Worm (Caenorhabditis elegans): Measurements from ENCODE around the gene M163.7.

M163.7 gene

DNA sequence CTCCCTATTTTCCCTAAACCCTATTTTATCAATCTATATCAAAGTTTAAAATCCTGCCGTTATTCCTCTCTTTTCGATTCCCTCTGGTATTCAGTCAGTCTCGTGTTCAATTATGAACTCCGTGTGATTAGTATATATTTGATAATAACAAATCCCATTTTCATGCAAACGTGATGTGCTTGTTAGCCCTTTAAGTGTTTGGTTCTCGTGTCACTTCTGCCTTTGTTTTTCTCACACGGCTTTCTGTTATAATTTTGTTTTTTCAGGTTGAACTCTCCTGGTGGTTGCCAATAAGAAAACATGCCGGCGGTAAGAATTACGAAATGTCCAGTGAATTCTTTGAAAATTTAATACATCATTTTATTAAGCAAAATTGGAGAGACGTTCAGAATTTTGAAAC is 1.9 kb downstream of the M163.7 start, which contains the start of gene M163.21:
M163.21 (plus strand) TSS at position 301 of the 400 bp plus-strand sequence.
- no peak for TF ChIP-seq unc-62 (GFP tag; optimal IDR thresholded peaks at IDR 0.05)

ce11 chrX:14469284-14469683 is 4.7 kb downstream of the M163.7 start, which contains the start of gene M163.9:
Gene M163.9, plus strand, starts transcription at chrX:14469584.
- TF ChIP-seq unc-62 (GFP tag; optimal IDR thresholded peaks at IDR 0.05), result no peak

- no peak for TF ChIP-seq unc-62 (GFP tag; optimal IDR thresholded peaks at IDR 0.05)
Observed at ce11 chrX:14470687-14471086, 6.1 kb downstream of the M163.7 start, which contains the start of gene M163.10. Gene M163.10, plus strand, starts transcription at chrX:14470987.

DNA sequence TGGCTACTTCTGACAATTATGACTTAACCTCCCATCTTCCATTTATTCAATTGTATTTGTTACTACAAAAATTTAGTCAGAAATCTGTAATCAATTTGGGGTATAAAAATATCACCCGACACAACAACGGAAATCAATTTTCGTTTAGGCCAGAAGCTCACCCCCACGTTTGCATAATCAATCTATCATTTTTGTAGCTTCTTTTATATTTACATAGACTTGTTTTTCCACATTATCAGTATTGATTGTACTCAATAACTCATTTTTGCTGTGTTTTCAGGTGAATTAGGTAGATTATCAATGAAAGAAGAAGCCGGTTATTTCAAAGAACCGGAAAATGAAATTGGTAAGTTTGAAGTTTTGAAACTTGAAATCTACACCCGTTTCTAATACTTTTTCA is 9.1 kb downstream of the M163.7 start, which contains the start of gene M163.5:
M163.5 (plus strand) TSS at position 301 of the 400 bp plus-strand sequence.
- no peak for TF ChIP-seq unc-62 (GFP tag; optimal IDR thresholded peaks at IDR 0.05)

ce11 chrX:14476625-14477257 is 12.1 kb downstream of the M163.7 start:
- TF ChIP-seq unc-62 (GFP tag; optimal IDR thresholded peaks at IDR 0.05), result no peak

DNA sequence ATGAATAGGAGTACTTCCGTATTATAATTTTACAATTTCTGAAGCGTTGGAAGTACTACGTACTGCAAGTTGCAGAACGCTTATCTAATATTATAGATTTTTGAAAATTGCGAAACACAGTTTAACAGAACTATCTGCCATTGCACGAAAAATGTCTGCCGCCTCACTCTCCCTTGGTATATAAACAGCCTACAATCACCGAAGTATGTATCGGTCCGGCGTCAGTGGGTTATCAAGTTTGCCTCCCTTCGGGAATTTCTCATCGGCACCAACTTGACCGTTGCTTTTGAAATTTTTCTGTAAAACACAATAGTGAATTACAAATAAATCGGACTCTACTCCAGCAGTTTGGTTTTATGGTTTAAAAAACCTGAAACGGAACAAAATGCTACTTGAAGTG is 12.7 kb downstream of the M163.7 start:
- no peak for TF ChIP-seq unc-62 (GFP tag; optimal IDR thresholded peaks at IDR 0.05)

DNA sequence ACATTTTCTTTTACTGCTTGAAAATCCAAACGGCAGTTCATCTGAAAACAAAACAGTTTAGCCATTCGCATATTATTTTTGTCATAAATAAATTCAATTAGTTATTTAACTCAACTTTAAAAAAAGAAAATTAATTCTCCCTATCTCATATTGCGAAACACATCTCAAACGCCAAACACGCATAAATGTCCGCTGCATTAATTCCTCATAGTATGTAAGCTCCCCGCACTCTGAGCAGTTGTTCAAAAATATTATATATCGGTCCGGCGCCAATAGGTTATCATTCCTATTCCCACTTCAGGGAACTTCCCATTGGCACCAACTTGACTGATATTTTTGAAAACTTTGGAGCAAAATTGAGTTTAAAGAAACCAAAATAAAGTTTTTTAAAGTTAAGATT is 13.6 kb downstream of the M163.7 start:
- TF ChIP-seq unc-62 (GFP tag; optimal IDR thresholded peaks at IDR 0.05), result no peak

DNA sequence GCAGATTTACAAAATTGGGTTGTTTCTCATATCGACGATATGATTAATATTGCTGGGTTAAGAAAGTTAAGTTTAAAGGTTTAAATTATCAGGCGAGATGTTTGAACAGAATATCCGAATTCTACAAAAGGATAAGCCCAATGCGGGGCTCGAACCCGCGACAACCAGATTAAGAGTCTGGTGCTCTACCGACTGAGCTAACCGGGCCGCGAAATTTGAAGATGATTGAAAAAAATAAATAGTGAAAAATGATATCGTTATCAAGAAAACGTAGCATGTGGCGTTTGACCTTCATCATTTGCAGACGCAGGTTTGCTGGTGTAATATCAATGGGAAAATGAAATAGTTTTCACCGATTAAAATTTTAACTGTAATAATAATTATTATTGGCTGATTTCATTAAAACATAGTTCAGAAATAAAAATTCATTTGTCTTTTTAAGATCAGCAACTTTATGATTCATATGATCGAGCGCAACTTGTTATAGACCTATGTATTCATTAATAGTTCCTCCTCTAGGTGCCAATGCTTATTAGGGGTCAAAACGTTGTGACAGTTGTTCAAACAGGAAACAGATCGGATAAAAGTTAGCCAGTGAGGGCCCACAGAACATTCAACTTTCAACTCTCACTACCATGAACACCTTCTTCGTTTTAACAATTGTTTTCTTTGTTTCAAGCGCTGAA is 14.3 kb downstream of the M163.7 start, which contains the start of gene M163.11:
M163.11 (plus strand) TSS at position 636 of the 686 bp plus-strand sequence.
- no peak for TF ChIP-seq unc-62 (GFP tag; optimal IDR thresholded peaks at IDR 0.05)

DNA sequence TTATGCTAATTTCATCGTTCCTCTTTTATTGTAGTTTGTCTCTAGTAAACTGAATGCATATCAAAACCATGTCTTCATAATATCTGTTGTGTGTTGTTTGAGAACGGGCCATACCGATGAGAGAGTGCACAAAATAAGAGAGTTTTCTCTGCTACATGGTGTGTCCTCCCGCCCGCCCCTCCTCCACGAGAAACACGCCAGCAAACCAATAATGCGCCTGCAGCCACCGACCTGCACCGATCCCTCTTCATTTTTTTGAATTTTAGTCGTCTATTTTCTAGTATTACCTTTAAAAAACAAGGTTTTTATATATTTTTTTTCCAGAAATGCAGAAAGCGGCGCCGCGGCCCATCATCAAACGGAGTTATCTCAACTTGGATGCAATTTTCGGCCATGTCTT is 15.6 kb downstream of the M163.7 start, which contains the start of gene gfi-3:
gfi-3 (plus strand) TSS at position 325 of the 400 bp plus-strand sequence.
- TF ChIP-seq unc-62 (GFP tag; optimal IDR thresholded peaks at IDR 0.05), result no peak

- no peak for TF ChIP-seq unc-62 (GFP tag; optimal IDR thresholded peaks at IDR 0.05)
Observed at ce11 chrX:14481637-14482036, 17.0 kb downstream of the M163.7 start.

- no peak for TF ChIP-seq unc-62 (GFP tag; optimal IDR thresholded peaks at IDR 0.05)
Observed at ce11 chrX:14484827-14485226, 20.2 kb downstream of the M163.7 start, which contains the start of gene M163.8. Gene M163.8, plus strand, starts transcription at chrX:14485127.

DNA sequence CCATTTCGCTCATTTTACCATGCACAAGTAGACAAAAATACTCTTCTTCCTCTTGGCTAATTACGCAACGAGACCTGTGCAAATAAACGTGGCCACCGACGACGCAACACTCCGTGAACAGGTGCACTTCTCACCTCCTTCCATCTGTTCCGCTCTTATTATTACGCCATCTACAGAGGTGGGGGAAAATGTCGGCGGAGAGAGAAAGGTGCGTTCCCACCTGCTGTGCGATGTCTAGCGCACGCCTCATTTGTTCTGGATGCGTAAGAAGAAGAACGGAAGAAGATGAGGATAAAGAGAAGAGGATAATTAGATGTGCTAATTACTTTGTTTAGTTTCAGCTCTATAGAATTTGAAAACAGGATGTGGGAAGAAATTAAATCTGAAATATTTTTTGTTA is 21.9 kb downstream of the M163.7 start:
- no peak for TF ChIP-seq unc-62 (GFP tag; optimal IDR thresholded peaks at IDR 0.05)

DNA sequence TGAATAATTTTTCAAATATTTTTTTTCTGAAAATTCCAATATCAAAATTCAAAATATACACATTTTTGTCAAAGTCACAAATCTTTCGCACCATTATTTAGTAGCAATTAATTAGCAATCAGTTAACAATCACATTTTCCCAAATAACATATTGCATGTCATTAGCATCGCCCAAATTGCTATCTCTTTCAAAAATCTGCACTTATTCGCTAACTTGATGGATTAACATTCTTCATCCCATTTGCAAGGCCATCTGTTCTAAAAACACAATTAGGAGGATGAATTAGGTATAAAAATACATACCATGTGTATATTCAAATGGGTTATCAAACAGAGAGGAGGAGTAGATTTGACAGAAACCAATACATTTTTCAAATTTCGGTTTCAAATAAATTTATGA is 22.7 kb downstream of the M163.7 start:
- TF ChIP-seq unc-62 (GFP tag; optimal IDR thresholded peaks at IDR 0.05), result no peak

DNA sequence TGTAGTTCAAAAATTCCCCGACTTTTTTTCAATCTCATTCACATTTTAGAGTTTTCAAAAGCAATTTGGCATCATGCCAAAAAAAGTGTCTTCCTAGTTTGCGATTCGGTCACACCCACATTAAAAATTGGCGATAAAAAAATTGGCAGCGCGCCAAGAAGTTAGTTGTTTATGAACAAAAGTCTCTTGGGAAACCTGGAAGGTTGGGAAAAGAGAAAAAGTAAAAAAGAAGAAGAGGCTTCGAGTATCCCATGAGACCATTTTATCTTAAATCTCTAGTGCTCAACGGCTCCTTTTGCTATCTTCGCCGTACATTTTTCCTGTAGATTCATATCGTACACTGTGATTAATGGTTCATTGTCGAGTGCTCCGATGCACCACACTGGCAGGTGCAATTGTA is 23.2 kb downstream of the M163.7 start:
- no peak for TF ChIP-seq unc-62 (GFP tag; optimal IDR thresholded peaks at IDR 0.05)

ce11 chrX:14489945-14490344 is 25.3 kb downstream of the M163.7 start, which contains the start of gene his-24:
Gene his-24, plus strand, starts transcription at chrX:14490094.
- TF ChIP-seq unc-62 (GFP tag; optimal IDR thresholded peaks at IDR 0.05), result no peak

ce11 chrX:14490486-14490885 is 25.9 kb downstream of the M163.7 start:
- no peak for TF ChIP-seq unc-62 (GFP tag; optimal IDR thresholded peaks at IDR 0.05)

- no peak for TF ChIP-seq unc-62 (GFP tag; optimal IDR thresholded peaks at IDR 0.05)
Observed at ce11 chrX:14491103-14491502, 26.5 kb downstream of the M163.7 start.

Data from whole organism, dauer.